Fruit fly (Drosophila melanogaster) whole organism, wandering third instar larva: ENCODE results near the gene CG13716.

Source experiments
- CG32264 ChIP-seq: fragments of 200-800 bp; sonication (Bioruptor generic); optimal IDR thresholded peaks from 2 replicates; lab custom pipeline; 2016; ENCODE audit warnings: missing biosample characterization, missing genetic modification characterization
- CG9705 ChIP-seq: fragments of 200-800 bp; sonication (Bioruptor generic); optimal IDR thresholded peaks from 2 replicates; lab custom pipeline; 2018; ENCODE audit warnings: missing biosample characterization, mild to moderate bottlenecking, missing genetic modification characterization
- CrebA ChIP-seq: fragments of 200-800 bp; sonication (Bioruptor generic); optimal IDR thresholded peaks from 2 replicates; lab custom pipeline; 2016; ENCODE audit warnings: missing biosample characterization, mild to moderate bottlenecking, missing genetic modification characterization, borderline replicate concordance
- Dfd ChIP-seq: fragments of >200 bp; optimal IDR thresholded peaks from 2 replicates; lab custom pipeline; 2017; ENCODE audit warnings: missing biosample characterization, missing genetic modification characterization
- Dif ChIP-seq: fragments of 200-275, 200-300 bp; sonication (Bioruptor generic); optimal IDR thresholded peaks from 2 replicates; lab custom pipeline; 2018; ENCODE audit warnings: missing biosample characterization, missing genetic modification characterization; ENCODE audit not compliant: partially characterized antibody
- GATAd ChIP-seq: sonication (Bioruptor generic); optimal IDR thresholded peaks from 2 replicates; lab custom pipeline; 2016; ENCODE audit warnings: missing biosample characterization, missing genetic modification characterization
- HLH106 ChIP-seq: fragments of 200-800 bp; optimal IDR thresholded peaks from 3 replicates; lab custom pipeline; 2019; ENCODE audit warnings: missing biosample characterization, mild to moderate bottlenecking, missing genetic modification characterization, moderate library complexity
- Hr78 ChIP-seq: fragments of >200 bp; optimal IDR thresholded peaks from 2 replicates; lab custom pipeline; 2017; ENCODE audit warnings: missing biosample characterization, missing genetic modification characterization
- Jra ChIP-seq: sonication (Bioruptor generic); optimal IDR thresholded peaks from 2 replicates; lab custom pipeline; 2016; ENCODE audit warnings: missing biosample characterization, missing genetic modification characterization
- Myc ChIP-seq: fragments of >200 bp; optimal IDR thresholded peaks from 2 replicates; lab custom pipeline; 2017
- N ChIP-seq: fragments of >200 bp; optimal IDR thresholded peaks from 2 replicates; lab custom pipeline; 2018; ENCODE audit warnings: missing biosample characterization, missing external identifiers, missing genetic modification characterization
- OdsH ChIP-seq: fragments of 200-800 bp; sonication (Bioruptor generic); optimal IDR thresholded peaks from 2 replicates; lab custom pipeline; 2016; ENCODE audit warnings: missing biosample characterization, mild to moderate bottlenecking, missing genetic modification characterization
- Rel ChIP-seq, 2 experiments: fragments of 200-800 bp; sonication (Bioruptor generic) in 1 of 2; optimal IDR thresholded peaks; 2 replicates in 1 of 2; 3 replicates in 1 of 2; lab custom pipeline; 2016 to 2019; ENCODE audit warnings: mild to moderate bottlenecking in 2 of 2, missing biosample characterization in 2 of 2, missing genetic modification characterization in 2 of 2, moderate library complexity in 1 of 2
- Sp1 ChIP-seq: fragments of 200-800 bp; sonication (Bioruptor generic); optimal IDR thresholded peaks from 3 replicates; lab custom pipeline; 2019; ENCODE audit warnings: missing biosample characterization, mild to moderate bottlenecking, missing genetic modification characterization, moderate library complexity
- Vsx2 ChIP-seq: fragments of 200-300, 225-300 bp; sonication (Bioruptor generic); optimal IDR thresholded peaks from 2 replicates; lab custom pipeline; 2018; ENCODE audit warnings: missing biosample characterization, missing genetic modification characterization; ENCODE audit not compliant: partially characterized antibody
- br ChIP-seq: fragments of 200-800 bp; sonication (Bioruptor generic); optimal IDR thresholded peaks from 2 replicates; lab custom pipeline; 2016; ENCODE audit warnings: missing biosample characterization, missing genetic modification characterization
- brk ChIP-seq: fragments of 200-800 bp; sonication (Bioruptor generic); optimal IDR thresholded peaks from 2 replicates; lab custom pipeline; 2016; ENCODE audit warnings: missing biosample characterization, mild to moderate bottlenecking, missing genetic modification characterization
- dl ChIP-seq, 2 experiments: fragments of 175-275, 200-275 bp in 1 of 2; fragments of 200-275 bp in 1 of 2; sonication (Bioruptor generic); optimal IDR thresholded peaks; lab custom pipeline; 2018; ENCODE audit warnings: mild to moderate bottlenecking in 2 of 2, missing biosample characterization in 2 of 2, missing genetic modification characterization in 2 of 2, moderate library complexity in 2 of 2; ENCODE audit not compliant: partially characterized antibody in 2 of 2, insufficient read depth in 1 of 2
- dmrt93B ChIP-seq: fragments of 200-800 bp; sonication (Bioruptor generic); optimal IDR thresholded peaks from 2 replicates; lab custom pipeline; 2018; ENCODE audit warnings: missing biosample characterization, mild to moderate bottlenecking, missing genetic modification characterization
- dsf ChIP-seq: sonication (Bioruptor generic); optimal IDR thresholded peaks from 2 replicates; lab custom pipeline; 2016; ENCODE audit warnings: missing biosample characterization, missing genetic modification characterization, borderline replicate concordance
- ey ChIP-seq: fragments of 200-800 bp; sonication (Bioruptor generic); optimal IDR thresholded peaks from 2 replicates; lab custom pipeline; 2016; ENCODE audit warnings: missing biosample characterization, missing genetic modification characterization
- foxo ChIP-seq, 2 experiments: fragments of 200-800 bp; sonication (Bioruptor generic); optimal IDR thresholded peaks; 2 replicates in 1 of 2; 3 replicates in 1 of 2; lab custom pipeline; 2016 to 2017; ENCODE audit warnings: missing biosample characterization in 2 of 2, missing genetic modification characterization in 2 of 2
- fru ChIP-seq: fragments of 200-800 bp; sonication (Bioruptor generic); optimal IDR thresholded peaks from 3 replicates; lab custom pipeline; 2016; ENCODE audit warnings: missing biosample characterization, mild to moderate bottlenecking, missing genetic modification characterization
- h ChIP-seq: fragments of 200-800 bp; sonication (Bioruptor generic); optimal IDR thresholded peaks from 3 replicates; lab custom pipeline; 2016; ENCODE audit warnings: missing biosample characterization, mild to moderate bottlenecking, missing genetic modification characterization
- jim ChIP-seq: fragments of 175-275, 200-325 bp; sonication (Bioruptor generic); optimal IDR thresholded peaks from 2 replicates; lab custom pipeline; 2016; ENCODE audit warnings: missing biosample characterization, mild to moderate bottlenecking, missing genetic modification characterization
- psq ChIP-seq: fragments of 200-800 bp; sonication (Bioruptor generic); optimal IDR thresholded peaks from 3 replicates; lab custom pipeline; 2017; ENCODE audit warnings: missing biosample characterization, mild to moderate bottlenecking, missing genetic modification characterization, moderate library complexity
- rgr ChIP-seq: fragments of 200-800 bp; sonication (Bioruptor generic); optimal IDR thresholded peaks from 3 replicates; lab custom pipeline; 2016; ENCODE audit warnings: missing biosample characterization, mild to moderate bottlenecking, missing genetic modification characterization
- sage ChIP-seq: fragments of 200-800 bp; sonication (Bioruptor generic); optimal IDR thresholded peaks from 2 replicates; lab custom pipeline; 2016; ENCODE audit warnings: missing biosample characterization, mild to moderate bottlenecking, missing genetic modification characterization
- tai ChIP-seq: sonication (Bioruptor generic); optimal IDR thresholded peaks from 2 replicates; lab custom pipeline; 2016; ENCODE audit warnings: missing biosample characterization, missing genetic modification characterization
- usp ChIP-seq: fragments of >200 bp; optimal IDR thresholded peaks from 2 replicates; lab custom pipeline; 2017; ENCODE audit warnings: missing biosample characterization, missing genetic modification characterization
- woc ChIP-seq: sonication (Bioruptor generic); optimal IDR thresholded peaks from 2 replicates; lab custom pipeline; 2016; ENCODE audit warnings: missing biosample characterization, mild to moderate bottlenecking, missing genetic modification characterization

The CG13716 gene

DNA sequence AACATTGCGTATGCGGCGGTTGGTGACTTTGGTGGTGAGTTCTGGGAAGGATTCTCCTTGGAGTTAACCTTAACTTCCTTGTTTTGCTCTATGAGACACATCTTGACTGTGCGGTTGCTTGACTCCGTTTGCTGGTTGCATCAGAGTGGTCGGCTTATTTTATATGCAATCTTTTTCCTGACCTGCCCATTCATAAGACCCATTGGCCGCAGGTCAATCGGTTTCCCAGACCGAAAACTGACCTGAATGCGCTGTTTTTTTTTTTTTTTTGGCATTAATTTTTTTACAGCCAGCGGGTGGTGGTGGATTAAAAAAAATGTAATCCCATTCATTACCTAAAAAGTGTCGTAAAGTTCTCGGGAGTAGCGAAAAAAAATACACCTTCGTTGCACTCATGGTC is at the start of gene CG13716:
Gene CG13716, minus strand, starts transcription at position 101 of the 400 bp plus-strand sequence.
- no peak for TF ChIP-seq tai (GFP tag; lab: Kevin White, UChicago)
- TF ChIP-seq Hr78: no peak
- TF ChIP-seq CrebA (GFP tag; lab: Kevin White, UChicago): no peak
- no peak for TF ChIP-seq dl (GFP tag; optimal IDR thresholded peaks at IDR 0.05; lab: Kevin White, UChicago; ENCODE audit: insufficient read depth in 1 of 2, partially characterized antibody in 2 of 2)
- TF ChIP-seq psq (GFP tag; lab: Kevin White, UChicago): no peak
- TF ChIP-seq rgr (GFP tag; lab: Kevin White, UChicago): no peak
- no peak for TF ChIP-seq br (GFP tag; lab: Kevin White, UChicago)
- no peak for TF ChIP-seq OdsH (GFP tag; lab: Kevin White, UChicago)
- TF ChIP-seq fru (GFP tag; lab: Kevin White, UChicago): no peak
- TF ChIP-seq Sp1: no peak
- no peak for TF ChIP-seq GATAd (GFP tag; lab: Kevin White, UChicago)
- TF ChIP-seq foxo (GFP tag; optimal IDR thresholded peaks at IDR 0.05; lab: Kevin White, UChicago): no peak
- no peak for TF ChIP-seq usp (GFP tag; lab: Kevin White, UChicago)
- no peak for TF ChIP-seq dmrt93B (GFP tag; lab: Kevin White, UChicago)
- no peak for TF ChIP-seq Dif
- no peak for TF ChIP-seq woc (GFP tag; lab: Kevin White, UChicago)
- no peak for TF ChIP-seq CG32264 (GFP tag; lab: Kevin White, UChicago)
- no peak for TF ChIP-seq N (GFP tag; lab: Kevin White, UChicago)
- TF ChIP-seq sage (GFP tag; lab: Kevin White, UChicago): no peak
- TF ChIP-seq brk (GFP tag; lab: Kevin White, UChicago): no peak

DNA sequence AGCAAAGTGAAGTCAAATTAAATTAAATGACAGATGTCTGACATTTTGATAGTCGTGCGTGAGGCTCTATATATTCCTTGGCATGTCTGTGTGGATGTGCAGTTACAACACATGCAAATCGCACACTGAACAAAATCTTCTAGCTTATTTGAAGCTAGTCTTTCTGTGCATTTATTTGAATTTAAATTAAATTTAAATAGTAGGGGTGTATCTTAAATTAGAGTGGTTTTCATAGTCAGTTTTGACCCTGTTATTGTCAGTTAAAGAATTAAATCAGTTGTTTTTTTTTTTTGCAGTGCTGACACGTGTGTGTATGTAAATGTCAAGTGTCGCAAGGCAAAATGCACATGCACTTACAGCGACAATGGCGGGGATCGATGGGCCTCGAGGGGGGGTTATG is 44.5 kb upstream of the CG13716 start:
- TF ChIP-seq dmrt93B (GFP tag; lab: Kevin White, UChicago) (no peak), Dfd (GFP tag; lab: Kevin White, UChicago) (no peak), GATAd (GFP tag; lab: Kevin White, UChicago) (no peak), Myc (lab: Kevin White, UChicago) (no peak)

DNA sequence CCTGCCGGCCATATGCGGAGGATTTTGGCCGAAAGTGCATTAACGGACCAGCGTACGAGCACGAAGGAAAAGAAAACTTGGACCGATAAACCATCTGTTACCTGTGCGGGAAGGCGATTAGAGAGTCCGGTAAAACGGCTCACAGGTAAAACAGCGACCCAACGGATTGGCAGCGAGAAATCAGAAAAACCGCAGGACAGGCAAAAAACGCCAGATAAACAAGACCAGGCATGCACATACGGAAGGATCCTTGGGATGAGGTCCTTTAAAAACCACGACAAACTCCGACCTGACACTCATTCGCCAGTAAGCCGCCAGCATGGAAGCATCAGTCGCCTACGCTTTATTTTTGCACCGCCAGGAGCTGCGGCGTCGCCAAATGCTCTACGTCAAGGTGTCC is 42.9 kb upstream of the CG13716 start, which contains the start of gene CG34266:
Gene CG34266, plus strand, starts transcription at position 301 of the 400 bp plus-strand sequence.
- TF ChIP-seq woc (GFP tag; lab: Kevin White, UChicago): no peak
- no peak for TF ChIP-seq CG9705 (GFP tag; lab: Kevin White, UChicago)
- no peak for TF ChIP-seq Dfd (GFP tag; lab: Kevin White, UChicago)
- no peak for TF ChIP-seq dsf (GFP tag; lab: Kevin White, UChicago)
- no peak for TF ChIP-seq Rel (GFP tag; optimal IDR thresholded peaks at IDR 0.05; lab: Kevin White, UChicago)
- no peak for TF ChIP-seq Rel (tag; optimal IDR thresholded peaks at IDR 0.05; lab: Kevin White, UChicago)

DNA sequence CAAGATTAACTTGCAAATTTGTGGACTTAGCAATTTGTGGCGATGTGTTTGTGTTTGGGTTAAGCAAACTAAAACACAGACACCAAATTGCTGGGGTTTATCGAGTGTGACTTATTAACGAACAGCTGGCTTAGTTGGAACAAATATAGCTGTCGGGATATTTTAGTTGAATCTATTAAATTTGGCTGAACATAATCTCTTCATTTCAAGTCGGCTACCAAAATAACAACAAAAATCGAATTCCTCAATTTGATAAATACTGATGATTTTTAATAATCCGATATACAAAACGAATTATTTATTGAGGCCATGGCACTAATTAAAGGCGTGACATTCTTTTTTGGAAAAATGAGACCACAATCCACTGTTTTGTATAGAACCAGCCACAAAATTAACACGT is 32.7 kb upstream of the CG13716 start, which contains the start of gene CG32236:
Gene CG32236, minus strand, starts transcription at position 101 of the 400 bp plus-strand sequence.
- TF ChIP-seq dl (GFP tag; optimal IDR thresholded peaks at IDR 0.05; lab: Kevin White, UChicago; ENCODE audit: insufficient read depth in 1 of 2, partially characterized antibody in 2 of 2): no peak
- no peak for TF ChIP-seq Dif
- no peak for TF ChIP-seq HLH106 (tag; lab: Kevin White, UChicago)
- no peak for TF ChIP-seq Vsx2
- TF ChIP-seq GATAd (GFP tag; lab: Kevin White, UChicago): no peak
- no peak for TF ChIP-seq br (GFP tag; lab: Kevin White, UChicago)
- TF ChIP-seq h (GFP tag; lab: Kevin White, UChicago): no peak
- TF ChIP-seq Myc (lab: Kevin White, UChicago): no peak
- no peak for TF ChIP-seq dmrt93B (GFP tag; lab: Kevin White, UChicago)
- TF ChIP-seq ey: no peak
- TF ChIP-seq foxo (GFP tag; optimal IDR thresholded peaks at IDR 0.05; lab: Kevin White, UChicago): no peak
- no peak for TF ChIP-seq CrebA (GFP tag; lab: Kevin White, UChicago)
- no peak for TF ChIP-seq jim (GFP tag; lab: Kevin White, UChicago)
- no peak for TF ChIP-seq woc (GFP tag; lab: Kevin White, UChicago)
- no peak for TF ChIP-seq fru (GFP tag; lab: Kevin White, UChicago)
- no peak for TF ChIP-seq usp (GFP tag; lab: Kevin White, UChicago)
- TF ChIP-seq tai (GFP tag; lab: Kevin White, UChicago): no peak
- TF ChIP-seq Jra: no peak
- TF ChIP-seq Dfd (GFP tag; lab: Kevin White, UChicago): no peak
